Fruit fly (Drosophila melanogaster) whole organism, embryonic: Measurements from ENCODE around the gene sima.

Experiments
- Bgb ChIP-seq: fragments of 200-800 bp; sonication (Bioruptor generic); IDR thresholded peaks from 2 replicates; pipeline ENCODE4 v1.3.6; 2022; ENCODE audit warnings: missing biosample characterization, missing genetic modification characterization; ENCODE audit not compliant: partially characterized antibody
- BtbVII ChIP-seq: fragments of 200-800 bp; sonication (Bioruptor generic); optimal IDR thresholded peaks from 3 replicates; lab custom pipeline; 2017; ENCODE audit warnings: missing biosample characterization, mild to moderate bottlenecking, missing genetic modification characterization
- CG10209 ChIP-seq: fragments of 200-800 bp; sonication (Bioruptor generic); optimal IDR thresholded peaks from 3 replicates; lab custom pipeline; 2017; ENCODE audit warnings: missing biosample characterization, mild to moderate bottlenecking, missing genetic modification characterization, missing genetic modification reagents
- CG10321 ChIP-seq: fragments of 200-800 bp; sonication (Bioruptor generic); IDR thresholded peaks from 2 replicates; pipeline ENCODE4 v1.3.6; 2022; ENCODE audit warnings: missing biosample characterization, missing genetic modification characterization
- CG10543 ChIP-seq: fragments of 200-800 bp; sonication (Bioruptor generic); optimal IDR thresholded peaks from 3 replicates; lab custom pipeline; 2017; ENCODE audit warnings: missing biosample characterization, mild to moderate bottlenecking, missing genetic modification characterization, moderate library complexity
- CG11247 ChIP-seq: fragments of 200-800 bp; sonication (Bioruptor generic); IDR thresholded peaks from 2 replicates; pipeline ENCODE4 v1.3.6; 2022; ENCODE audit warnings: missing biosample characterization, missing genetic modification characterization
- CG12104 ChIP-seq: fragments of 200-800 bp; sonication (Bioruptor generic); optimal IDR thresholded peaks from 3 replicates; lab custom pipeline; 2016; ENCODE audit warnings: missing biosample characterization, missing genetic modification characterization
- CG13287 ChIP-seq: fragments of 200-800 bp; sonication (Bioruptor generic); IDR thresholded peaks from 2 replicates; pipeline ENCODE4 v1.3.6; 2022; ENCODE audit warnings: missing biosample characterization, missing genetic modification characterization; ENCODE audit not compliant: partially characterized antibody
- CG15601 ChIP-seq: fragments of 200-800 bp; sonication (Bioruptor generic); optimal IDR thresholded peaks from 3 replicates; lab custom pipeline; 2019; ENCODE audit warnings: missing biosample characterization, mild to moderate bottlenecking, missing genetic modification characterization, moderate library complexity
- CG16813 ChIP-seq: fragments of 200-800 bp; sonication (Bioruptor generic); IDR thresholded peaks from 3 replicates; pipeline ENCODE4 v1.3.6; 2022; ENCODE audit warnings: missing biosample characterization, missing genetic modification characterization; ENCODE audit not compliant: partially characterized antibody
- CG31388 ChIP-seq: fragments of 200-800 bp; sonication (Bioruptor generic); optimal IDR thresholded peaks from 2 replicates; lab custom pipeline; 2016; ENCODE audit warnings: missing biosample characterization, missing genetic modification characterization
- CG42726 ChIP-seq: fragments of 200-800 bp; sonication (Bioruptor generic); IDR thresholded peaks from 2 replicates; pipeline ENCODE4 v1.3.6; 2022; ENCODE audit warnings: missing biosample characterization, missing genetic modification characterization; ENCODE audit not compliant: partially characterized antibody
- CG5180 ChIP-seq: fragments of 200-800 bp; sonication (Bioruptor generic); optimal IDR thresholded peaks from 3 replicates; lab custom pipeline; 2017; ENCODE audit warnings: missing biosample characterization, missing genetic modification characterization, mild to moderate bottlenecking, moderate library complexity, missing genetic modification reagents
- CG6791 ChIP-seq: fragments of 200-800 bp; sonication (Bioruptor generic); IDR thresholded peaks from 3 replicates; pipeline ENCODE4 v1.3.6; 2022; ENCODE audit warnings: missing biosample characterization, missing genetic modification characterization; ENCODE audit not compliant: partially characterized antibody
- CG7556 ChIP-seq: fragments of 200-800 bp; sonication (Bioruptor generic); optimal IDR thresholded peaks from 2 replicates; lab custom pipeline; 2017; ENCODE audit warnings: missing biosample characterization, mild to moderate bottlenecking, missing genetic modification characterization
- CG7963 ChIP-seq: fragments of 200-800 bp; sonication (Bioruptor generic); IDR thresholded peaks from 3 replicates; pipeline ENCODE4 v1.3.6; 2022; ENCODE audit warnings: missing biosample characterization, missing genetic modification characterization; ENCODE audit not compliant: partially characterized antibody
- CG9797 ChIP-seq: fragments of 200-800 bp; sonication (Bioruptor generic); optimal IDR thresholded peaks from 3 replicates; lab custom pipeline; 2018; ENCODE audit warnings: missing biosample characterization, mild to moderate bottlenecking, missing genetic modification characterization
- CTCF ChIP-seq: fragments of 200-800 bp; sonication (Bioruptor generic); optimal IDR thresholded peaks from 2 replicates; lab custom pipeline; 2017; ENCODE audit warnings: missing biosample characterization, mild to moderate bottlenecking, missing genetic modification characterization, moderate library complexity
- Doc2 ChIP-seq: fragments of 200-800 bp; sonication (Bioruptor generic); IDR thresholded peaks from 2 replicates; pipeline ENCODE4 v1.3.6; 2022; ENCODE audit warnings: missing biosample characterization, missing genetic modification characterization
- Ets65A ChIP-seq: fragments of 200-800 bp; sonication (Bioruptor generic); peaks from one replicate; lab custom pipeline; 2016; ENCODE audit warnings: missing biosample characterization, missing genetic modification characterization
- Fer3 ChIP-seq: fragments of 200-800 bp; sonication (Bioruptor generic); optimal IDR thresholded peaks from 2 replicates; lab custom pipeline; 2018; ENCODE audit warnings: missing biosample characterization, mild to moderate bottlenecking, missing genetic modification characterization, moderate library complexity
- H15 ChIP-seq: fragments of 200-800 bp; sonication (Bioruptor generic); IDR thresholded peaks from 3 replicates; pipeline ENCODE4 v1.3.6; 2022; ENCODE audit warnings: missing biosample characterization, missing genetic modification characterization
- Stat92E ChIP-seq, 3 experiments: fragments of >200 bp in 2 of 3; fragments of 200-800 bp in 1 of 3; sonication (Bioruptor generic) in 1 of 3; optimal IDR thresholded peaks; 2 replicates each; lab custom pipeline; 2017 to 2019; ENCODE audit warnings: missing biosample characterization in 3 of 3, missing genetic modification characterization in 3 of 3, mild to moderate bottlenecking in 1 of 3, moderate library complexity in 1 of 3
- amos ChIP-seq: fragments of 200-800 bp; sonication (Bioruptor generic); IDR thresholded peaks from 2 replicates; pipeline ENCODE4 v1.3.6; 2022; ENCODE audit warnings: missing biosample characterization, missing genetic modification characterization; ENCODE audit not compliant: partially characterized antibody
- chinmo ChIP-seq: fragments of 200-800 bp; sonication (Bioruptor generic); IDR thresholded peaks from 4 replicates; pipeline ENCODE4 v1.3.6; 2022; ENCODE audit warnings: missing biosample characterization, missing genetic modification characterization; ENCODE audit not compliant: partially characterized antibody
- crc ChIP-seq: fragments of 200-800 bp; sonication (Bioruptor generic); optimal IDR thresholded peaks from 2 replicates; lab custom pipeline; 2016; ENCODE audit warnings: missing biosample characterization, missing genetic modification characterization
- dpn ChIP-seq, 2 experiments: fragments of 200-800 bp; sonication (Bioruptor generic); optimal IDR thresholded peaks; 3 replicates each; lab custom pipeline; 2016; ENCODE audit warnings: missing biosample characterization in 2 of 2, missing genetic modification characterization in 2 of 2
- gce ChIP-seq: fragments of 200-800 bp; sonication (Bioruptor generic); IDR thresholded peaks from 3 replicates; pipeline ENCODE4 v1.3.6; 2022; ENCODE audit warnings: missing biosample characterization, missing genetic modification characterization
- gsb ChIP-seq: fragments of 200-800 bp; sonication (Bioruptor generic); IDR thresholded peaks from 2 replicates; pipeline ENCODE4 v1.3.6; 2022; ENCODE audit warnings: missing biosample characterization, missing genetic modification characterization
- insv ChIP-seq, 2 experiments: fragments of 200-800 bp; sonication (Bioruptor generic); optimal IDR thresholded peaks; 3 replicates each; lab custom pipeline; 2016 to 2018; ENCODE audit warnings: missing biosample characterization in 2 of 2, missing genetic modification characterization in 2 of 2
- jumu ChIP-seq: fragments of 200-800 bp; sonication (Bioruptor generic); optimal IDR thresholded peaks from 3 replicates; lab custom pipeline; 2016; ENCODE audit warnings: missing biosample characterization, missing genetic modification characterization
- knrl ChIP-seq: fragments of 200-800 bp; sonication (Bioruptor generic); IDR thresholded peaks from 3 replicates; pipeline ENCODE4 v1.3.6; 2022; ENCODE audit warnings: missing biosample characterization, missing genetic modification characterization; ENCODE audit not compliant: partially characterized antibody
- onecut ChIP-seq: fragments of 200-800 bp; sonication (Bioruptor generic); IDR thresholded peaks from 2 replicates; pipeline ENCODE4 v1.3.6; 2022; ENCODE audit warnings: missing biosample characterization, missing genetic modification characterization
- pfk ChIP-seq: fragments of 200-800 bp; sonication (Bioruptor generic); optimal IDR thresholded peaks from 2 replicates; lab custom pipeline; 2018; ENCODE audit warnings: missing biosample characterization, mild to moderate bottlenecking, missing genetic modification characterization, moderate library complexity
- pita ChIP-seq: fragments of 200-800 bp; sonication (Bioruptor generic); optimal IDR thresholded peaks from 2 replicates; lab custom pipeline; 2017; ENCODE audit warnings: missing biosample characterization, mild to moderate bottlenecking, missing genetic modification characterization
- sens ChIP-seq: fragments of 200-800 bp; sonication (Bioruptor generic); peaks from one replicate; lab custom pipeline; 2016; ENCODE audit warnings: missing biosample characterization, missing genetic modification characterization
- unc-4 ChIP-seq: fragments of 200-800 bp; sonication (Bioruptor generic); IDR thresholded peaks from 2 replicates; pipeline ENCODE4 v1.3.6; 2022; ENCODE audit warnings: missing biosample characterization, missing genetic modification characterization; ENCODE audit not compliant: partially characterized antibody
- zen2 ChIP-seq: fragments of 200-800 bp; sonication (Bioruptor generic); IDR thresholded peaks from 3 replicates; pipeline ENCODE4 v1.3.6; 2022; ENCODE audit warnings: missing biosample characterization, missing genetic modification characterization; ENCODE audit not compliant: partially characterized antibody

The sima gene

DNA sequence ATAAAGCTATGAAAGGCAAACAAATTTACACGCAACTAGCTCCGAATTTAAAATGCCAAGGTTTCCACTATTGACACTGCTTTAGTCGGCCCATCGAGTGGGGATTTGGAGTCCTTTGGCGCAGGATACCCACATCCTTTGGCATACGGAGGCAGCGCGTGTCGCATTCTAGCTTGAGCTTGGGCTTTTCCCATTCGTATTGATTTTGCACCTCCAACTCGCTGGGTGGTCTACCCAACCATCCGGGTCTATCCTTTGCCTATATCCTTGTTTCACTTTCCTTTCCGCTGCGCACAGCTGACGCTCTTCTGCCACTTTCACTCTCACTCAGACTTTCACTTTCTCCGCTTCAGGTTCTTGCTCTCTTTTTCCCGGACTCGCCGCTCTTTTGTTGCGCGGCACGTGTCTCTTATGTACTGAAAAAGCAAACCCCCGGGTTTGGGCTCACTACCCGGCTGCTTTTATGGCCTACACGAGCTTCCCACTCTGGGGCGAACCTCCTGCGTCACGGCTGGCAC lies 56.2 kb downstream of the sima start (continued):
- TF ChIP-seq onecut (GFP tag; lab: Robert Waterston, UW) (peak; percentile 89), CG31388 (GFP tag; lab: Kevin White, UChicago) (no peak), insv (GFP tag; optimal IDR thresholded peaks at IDR 0.05; lab: Kevin White, UChicago) (no peak), H15 (no peak), CG9797 (GFP tag; lab: Kevin White, UChicago) (no peak), CG5180 (GFP tag; lab: Kevin White, UChicago) (no peak), CG7556 (GFP tag; lab: Kevin White, UChicago) (no peak), jumu (GFP tag; lab: Kevin White, UChicago) (no peak), gce (no peak), CG10543 (GFP tag; lab: Kevin White, UChicago) (peak; percentile 21), Fer3 (tag; lab: Kevin White, UChicago) (no peak), Stat92E (GFP tag; optimal IDR thresholded peaks at IDR 0.05; lab: Kevin White, UChicago) (no peak), CG12104 (GFP tag; lab: Kevin White, UChicago) (no peak), unc-4 (GFP tag; lab: Robert Waterston, UW) (0 out of 2 replicates have a peak, but pooled peaks have one; percentile 15), crc (GFP tag; lab: Kevin White, UChicago) (no peak), zen2 (GFP tag; lab: Robert Waterston, UW) (peak; percentile 13; the same call in 1 of the 3 replicates), BtbVII (GFP tag; lab: Kevin White, UChicago) (no peak), pfk (GFP tag; lab: Kevin White, UChicago) (no peak), dpn (GFP tag; optimal IDR thresholded peaks at IDR 0.05; lab: Kevin White, UChicago) (no peak), CG10321 (GFP tag; lab: Robert Waterston, UW) (no peak), CG10209 (no peak), CG13287 (peak; percentile 15; the same call in 1 of the 2 replicates), CG11247 (GFP tag; lab: Robert Waterston, UW) (no peak)

DNA sequence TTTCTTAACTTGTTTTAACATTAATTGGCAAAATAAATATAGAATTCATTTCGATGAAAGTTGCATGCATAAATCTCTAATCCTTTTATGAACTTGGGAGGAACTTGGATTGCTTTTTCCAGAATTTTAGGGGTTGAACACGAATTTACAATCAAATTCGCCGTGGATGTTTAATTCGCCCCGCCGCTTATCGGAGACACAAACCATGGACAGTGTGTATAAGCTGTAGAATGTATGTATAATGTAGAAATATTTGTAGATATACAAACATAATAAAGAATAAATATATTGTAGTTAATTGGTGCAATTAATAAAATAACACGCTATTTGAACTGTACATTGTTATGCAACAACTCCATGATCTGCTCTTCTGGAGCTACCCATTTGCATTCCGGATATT lies 63.6 kb downstream of the sima start:
- peak; percentile 65; the same call in 1 of the 2 replicates for TF ChIP-seq CG42726 (GFP tag; lab: Robert Waterston, UW)
- TF ChIP-seq chinmo (GFP tag; lab: Robert Waterston, UW), result 0 out of 4 replicates have a peak, but pooled peaks have one; percentile 46
- TF ChIP-seq CG6791, result peak; percentile 60; the same call in 2 of the 3 replicates
- TF ChIP-seq sens (GFP tag; lab: Kevin White, UChicago), result peak; percentile 42
- TF ChIP-seq knrl, result peak; percentile 46; the same call in 2 of the 3 replicates
- no peak for TF ChIP-seq gsb (GFP tag; lab: Robert Waterston, UW)
- TF ChIP-seq CG7963, result 0 out of 3 replicates have a peak, but pooled peaks have one; percentile 27
- TF ChIP-seq CTCF, result peak; percentile 50
- no peak for TF ChIP-seq CG15601 (tag; lab: Kevin White, UChicago)
- peak; percentile 70 for TF ChIP-seq Bgb (GFP tag; lab: Robert Waterston, UW)
- peak; percentile 11 for TF ChIP-seq pita (GFP tag; lab: Kevin White, UChicago)
- peak; percentile 70 for TF ChIP-seq amos
- no peak for TF ChIP-seq Doc2 (GFP tag; lab: Robert Waterston, UW)
- TF ChIP-seq CG16813, result peak; percentile 58
- TF ChIP-seq CG11247 (GFP tag; lab: Robert Waterston, UW), result no peak
- TF ChIP-seq, all 482 proteins: peak for 11

DNA sequence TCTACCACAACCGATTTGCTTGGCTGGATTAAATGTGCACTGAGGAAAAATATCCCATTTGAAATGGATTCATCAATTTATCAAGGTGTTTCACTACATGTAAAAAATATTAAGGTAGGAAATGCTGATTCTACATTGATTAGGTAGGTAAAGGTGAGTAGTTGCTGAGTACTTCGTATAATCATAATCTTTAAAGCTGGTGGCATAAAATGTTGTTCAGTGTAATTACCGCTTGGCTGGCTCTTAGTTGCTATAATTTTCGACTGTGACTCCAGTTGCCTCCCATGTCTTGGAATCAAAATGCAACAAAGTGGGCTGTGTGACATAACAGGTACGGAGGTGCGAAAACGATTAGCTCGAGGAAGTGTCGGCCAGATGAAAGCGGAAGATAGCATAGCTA lies 65.1 kb downstream of the sima start, which contains the start of gene CG45072:
Gene CG45072, minus strand, starts transcription at position 101 of the 400 bp plus-strand sequence.
- no peak for TF ChIP-seq CG10321 (GFP tag; lab: Robert Waterston, UW)
- TF ChIP-seq Ets65A (GFP tag; lab: Kevin White, UChicago), result peak; percentile 42
